Worm (Caenorhabditis elegans) whole organism, late embryonic: ENCODE data around the gene him-6.

Experiments
- F13H6.1 ChIP-seq: sonication (generic microtip); optimal IDR thresholded peaks from 2 replicates; lab custom pipeline; 2016; ENCODE audit warnings: missing genetic modification characterization, missing compliant biosample characterization
- ama-1 ChIP-seq: fragments of 150-350 bp; optimal IDR thresholded peaks from 2 replicates; lab custom pipeline; 2014
- ceh-2 ChIP-seq: sonication (generic microtip); optimal IDR thresholded peaks from 2 replicates; lab custom pipeline; 2016; ENCODE audit warnings: missing genotype, missing genetic modification characterization, missing compliant biosample characterization
- ceh-9 ChIP-seq: sonication (generic microtip); optimal IDR thresholded peaks from 2 replicates; lab custom pipeline; 2016; ENCODE audit warnings: mild to moderate bottlenecking, missing genetic modification characterization, inconsistent platforms, missing compliant biosample characterization
- elt-2 ChIP-seq: sonication (generic microtip); optimal IDR thresholded peaks from 2 replicates; lab custom pipeline; 2016; ENCODE audit warnings: missing genetic modification reagents, missing genetic modification characterization, missing compliant biosample characterization
- nfya-1 ChIP-seq: sonication (generic microtip); optimal IDR thresholded peaks from 2 replicates; lab custom pipeline; 2017; ENCODE audit warnings: missing genetic modification characterization, mild to moderate bottlenecking, missing compliant biosample characterization, antibody characterized with exemption, moderate library complexity
- pqm-1 ChIP-seq: sonication (generic microtip); optimal IDR thresholded peaks from 2 replicates; lab custom pipeline; 2016; ENCODE audit warnings: missing genetic modification characterization, missing compliant biosample characterization
- pros-1 ChIP-seq: fragments of 150-350 bp; optimal IDR thresholded peaks from 2 replicates; lab custom pipeline; 2014; ENCODE audit warnings: missing biosample characterization, missing genetic modification reagents, missing genetic modification characterization
- tbx-2 ChIP-seq: sonication (generic microtip); optimal IDR thresholded peaks from 2 replicates; lab custom pipeline; 2016; ENCODE audit warnings: missing genetic modification characterization, missing compliant biosample characterization

DNA sequence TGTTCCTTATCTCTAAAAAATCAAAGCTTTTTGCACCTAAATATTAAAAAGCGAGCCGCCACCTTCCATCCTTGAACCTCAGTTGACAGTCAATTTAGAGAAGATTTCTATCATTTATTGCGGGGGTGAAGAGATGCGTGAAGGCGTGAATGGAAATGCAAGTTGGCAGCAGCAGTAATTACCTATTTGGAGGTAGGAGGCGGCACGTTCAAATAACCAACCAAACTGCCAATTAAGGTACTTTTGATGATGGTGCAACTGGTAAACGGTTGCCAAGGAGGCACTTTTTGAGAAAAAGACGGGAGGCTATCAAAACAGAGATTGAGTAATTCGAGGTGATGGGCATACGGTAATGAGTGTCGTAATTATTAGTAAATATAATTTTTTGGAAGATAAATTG is 45.8 kb downstream of the him-6 start:
- TF ChIP-seq ceh-2 (tag; lab: Kevin White, UChicago) (no peak), elt-2 (tag; lab: Kevin White, UChicago) (no peak), ama-1 (lab: Kevin White, UChicago) (no peak), F13H6.1 (tag; lab: Kevin White, UChicago) (no peak), nfya-1 (tag; lab: Kevin White, UChicago) (no peak), pqm-1 (tag; lab: Kevin White, UChicago) (no peak), pros-1 (tag; lab: Kevin White, UChicago) (no peak), ceh-9 (tag; lab: Kevin White, UChicago) (no peak), tbx-2 (tag; lab: Kevin White, UChicago) (no peak)
